Worm (Caenorhabditis elegans): ENCODE measurements around the gene C29F5.1.

C29F5.1 gene

DNA sequence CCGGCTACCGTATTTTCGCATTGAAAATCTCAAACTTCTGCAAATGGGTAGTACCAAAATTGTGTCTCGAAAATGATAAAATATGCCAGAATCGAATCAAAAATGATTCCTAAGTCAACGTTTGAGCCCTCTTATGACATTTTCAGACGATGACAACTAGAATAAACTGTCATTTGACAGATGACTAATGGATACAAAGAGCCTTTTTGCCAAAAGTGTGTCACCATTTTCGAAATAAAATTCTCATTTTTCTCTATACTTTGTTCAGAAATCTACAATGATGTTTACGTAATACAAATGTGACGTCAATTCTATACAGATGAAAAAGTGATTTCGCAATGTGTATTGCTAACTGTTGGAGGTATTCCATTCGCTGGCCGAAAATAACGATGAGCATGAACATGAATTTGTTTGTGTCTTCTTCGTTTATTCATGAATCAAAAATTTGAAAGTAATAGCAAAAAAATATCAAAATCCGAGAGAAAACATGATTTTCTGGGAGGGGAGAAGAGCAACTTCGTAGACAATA, 43.3 kb downstream of the C29F5.1 start:
- no peak for TF ChIP-seq C34B4.2 (tag; optimal IDR thresholded peaks at IDR 0.05)
- TF ChIP-seq lin-14 (GFP tag; optimal IDR thresholded peaks at IDR 0.05): peak; percentile 49
- TF ChIP-seq nhr-237 (tag; optimal IDR thresholded peaks at IDR 0.05): no peak
- no peak for TF ChIP-seq fkh-10 (GFP tag; optimal IDR thresholded peaks at IDR 0.05)
- peak; percentile 86 for TF ChIP-seq ztf-4 (tag; optimal IDR thresholded peaks at IDR 0.05)
- TF ChIP-seq elt-3 (tag; optimal IDR thresholded peaks at IDR 0.05): peak in 2 of 6 experiments; percentile 12 to 75
- TF ChIP-seq alr-1 (tag; optimal IDR thresholded peaks at IDR 0.05; ENCODE audit: borderline replicate concordance): no peak
- TF ChIP-seq dpl-1 (GFP tag; optimal IDR thresholded peaks at IDR 0.05): peak in 2 of 3 experiments; percentile 24 to 33
- TF ChIP-seq pag-3 (tag; optimal IDR thresholded peaks at IDR 0.05; ENCODE audit: borderline replicate concordance, insufficient read depth): no peak
- TF ChIP-seq mef-2 (tag; optimal IDR thresholded peaks at IDR 0.05): no peak
- TF ChIP-seq ces-1 (GFP tag; optimal IDR thresholded peaks at IDR 0.05): no peak
- TF ChIP-seq sup-37 (GFP tag; optimal IDR thresholded peaks at IDR 0.05): no peak
- peak in 1 of 2 experiments; percentile 66 for TF ChIP-seq lin-35 (GFP tag; optimal IDR thresholded peaks at IDR 0.05)
- no peak for TF ChIP-seq blmp-1 (tag; optimal IDR thresholded peaks at IDR 0.05)
- TF ChIP-seq vab-15 (tag; optimal IDR thresholded peaks at IDR 0.05): no peak
- TF ChIP-seq tbx-2 (tag; optimal IDR thresholded peaks at IDR 0.05): no peak
- TF ChIP-seq mab-9 (GFP tag; IDR thresholded peaks at IDR 0.05): no peak
- TF ChIP-seq nhr-28 (tag; optimal IDR thresholded peaks at IDR 0.05): no peak
- TF ChIP-seq egl-27 (tag; optimal IDR thresholded peaks at IDR 0.05): no peak
- peak; percentile 5 for TF ChIP-seq C04F5.9 (tag; optimal IDR thresholded peaks at IDR 0.05)
- TF ChIP-seq efl-3 (GFP tag; optimal IDR thresholded peaks at IDR 0.05): no peak
- no peak for TF ChIP-seq nhr-76 (tag; optimal IDR thresholded peaks at IDR 0.05)
- peak; percentile 68 for TF ChIP-seq pax-3 (tag; optimal IDR thresholded peaks at IDR 0.05)
- TF ChIP-seq hpl-2 (GFP tag; optimal IDR thresholded peaks at IDR 0.05): peak; percentile 80
- TF ChIP-seq nhr-47 (tag; optimal IDR thresholded peaks at IDR 0.05): peak; percentile 61
- TF ChIP-seq skn-1 (tag; optimal IDR thresholded peaks at IDR 0.05): peak; percentile 57
- peak; percentile 68 for TF ChIP-seq C16A3.4 (tag; optimal IDR thresholded peaks at IDR 0.05)
- TF ChIP-seq ztf-11 (tag; optimal IDR thresholded peaks at IDR 0.05): no peak
- no peak for TF ChIP-seq lin-39 (tag; optimal IDR thresholded peaks at IDR 0.05)
- peak; percentile 33 for TF ChIP-seq swsn-7 (tag; optimal IDR thresholded peaks at IDR 0.05)
- peak; percentile 64 for TF ChIP-seq elt-2 (tag; optimal IDR thresholded peaks at IDR 0.05)
- TF ChIP-seq nhr-12 (tag; optimal IDR thresholded peaks at IDR 0.05): no peak
- no peak for TF ChIP-seq zag-1 (tag; optimal IDR thresholded peaks at IDR 0.05)
- peak; percentile 71 for TF ChIP-seq fkh-8 (tag; optimal IDR thresholded peaks at IDR 0.05)
- no peak for TF ChIP-seq nhr-84 (tag; optimal IDR thresholded peaks at IDR 0.05)
- TF ChIP-seq fkh-4 (tag; optimal IDR thresholded peaks at IDR 0.05; ENCODE audit: borderline replicate concordance): no peak
- TF ChIP-seq hlh-17 (GFP tag; optimal IDR thresholded peaks at IDR 0.05; ENCODE audit: borderline replicate concordance): no peak
- TF ChIP-seq nhr-71 (tag; optimal IDR thresholded peaks at IDR 0.05): peak; percentile 83
- TF ChIP-seq pqm-1 (tag; optimal IDR thresholded peaks at IDR 0.05): no peak
- TF ChIP-seq efl-1 (optimal IDR thresholded peaks at IDR 0.05): peak; percentile 16 to 57
- no peak for TF ChIP-seq efl-1 (GFP tag; optimal IDR thresholded peaks at IDR 0.05 in 1 of 2)
- no peak for TF ChIP-seq F16B12.6 (tag; optimal IDR thresholded peaks at IDR 0.05)
- TF ChIP-seq ceh-63 (GFP tag; optimal IDR thresholded peaks at IDR 0.05): no peak
- TF ChIP-seq unc-62 (GFP tag; optimal IDR thresholded peaks at IDR 0.05): no peak
- TF ChIP-seq unc-30 (tag; optimal IDR thresholded peaks at IDR 0.05): no peak
- no peak for TF ChIP-seq nhr-11 (tag; optimal IDR thresholded peaks at IDR 0.05)
- no peak for TF ChIP-seq jun-1 (tag; optimal IDR thresholded peaks at IDR 0.05)
- TF ChIP-seq ets-5 (GFP tag; IDR thresholded peaks at IDR 0.05): no peak
- TF ChIP-seq snu-23 (GFP tag; optimal IDR thresholded peaks at IDR 0.05): peak; percentile 70
- TF ChIP-seq egl-13 (tag; optimal IDR thresholded peaks at IDR 0.05): no peak
- peak; percentile 4 for TF ChIP-seq snpc-4 (tag; optimal IDR thresholded peaks at IDR 0.05)
- no peak for TF ChIP-seq ceh-90 (tag; optimal IDR thresholded peaks at IDR 0.05)
- TF ChIP-seq sptf-1 (tag; optimal IDR thresholded peaks at IDR 0.05): no peak

All from whole organism, L1 larva.